Worm (Caenorhabditis elegans) whole organism, midembryonic: ENCODE data around the gene col-73.
A peak's percentile ranks its signal among the peaks of the same experiment; 100 is the strongest.

Experiments used
- T22C8.4 ChIP-seq: fragments of 200-800 bp; sonication (Bioruptor generic); IDR thresholded peaks from 2 replicates; pipeline ENCODE4 v1.3.6; 2022; ENCODE audit warnings: missing genetic modification characterization, missing compliant biosample characterization
- cog-1 ChIP-seq: sonication (generic microtip); optimal IDR thresholded peaks from 2 replicates; lab custom pipeline; 2016; ENCODE audit warnings: missing genetic modification characterization, missing compliant biosample characterization
- flt-1 ChIP-seq: fragments of 200-800 bp; sonication (Bioruptor generic); IDR thresholded peaks from 2 replicates; pipeline ENCODE4 v1.3.6; 2022; ENCODE audit warnings: missing genetic modification characterization, missing compliant biosample characterization
- klf-2 ChIP-seq: fragments of 200-800 bp; sonication (Bioruptor generic); conservative IDR thresholded peaks from 2 replicates; pipeline ENCODE4 v1.3.6; 2022; ENCODE audit warnings: missing genetic modification reagents, missing genetic modification characterization, missing compliant biosample characterization
- med-1 ChIP-seq: sonication (generic microtip); optimal IDR thresholded peaks from 2 replicates; lab custom pipeline; 2017; ENCODE audit warnings: missing genetic modification characterization, mild to moderate bottlenecking, missing compliant biosample characterization, antibody characterized with exemption, missing genetic modification reagents; ENCODE audit not compliant: insufficient read depth
- ref-1 ChIP-seq: fragments of 200-800 bp; sonication (Bioruptor generic); conservative IDR thresholded peaks from 2 replicates; pipeline ENCODE4 v1.3.6; 2022; ENCODE audit warnings: missing genetic modification reagents, missing genetic modification characterization, missing compliant biosample characterization
- tab-1 ChIP-seq: fragments of 200-800 bp; sonication (Bioruptor generic); IDR thresholded peaks from 2 replicates; pipeline ENCODE4 v1.3.6; 2022; ENCODE audit warnings: missing genetic modification characterization, missing compliant biosample characterization
- ztf-23 ChIP-seq: fragments of 200-800 bp; sonication (Bioruptor generic); IDR thresholded peaks from 2 replicates; pipeline ENCODE4 v1.3.6; 2022; ENCODE audit warnings: missing genetic modification reagents, missing genetic modification characterization, missing compliant biosample characterization
- ztf-29 ChIP-seq: fragments of 200-800 bp; sonication (Bioruptor generic); IDR thresholded peaks from 2 replicates; pipeline ENCODE4 v1.3.6; 2022; ENCODE audit warnings: missing genetic modification reagents, missing genetic modification characterization, missing compliant biosample characterization

Gene col-73

ce11 chrII:4883412-4883811 is 10.5 kb upstream of the col-73 start, which contains the start of gene gst-8:
TSS of gene gst-8 (plus strand) at chrII:4883712.
- TF ChIP-seq flt-1 (GFP tag; lab: Robert Waterston, UW) = no peak
- no peak for TF ChIP-seq T22C8.4 (GFP tag; lab: Robert Waterston, UW)

DNA sequence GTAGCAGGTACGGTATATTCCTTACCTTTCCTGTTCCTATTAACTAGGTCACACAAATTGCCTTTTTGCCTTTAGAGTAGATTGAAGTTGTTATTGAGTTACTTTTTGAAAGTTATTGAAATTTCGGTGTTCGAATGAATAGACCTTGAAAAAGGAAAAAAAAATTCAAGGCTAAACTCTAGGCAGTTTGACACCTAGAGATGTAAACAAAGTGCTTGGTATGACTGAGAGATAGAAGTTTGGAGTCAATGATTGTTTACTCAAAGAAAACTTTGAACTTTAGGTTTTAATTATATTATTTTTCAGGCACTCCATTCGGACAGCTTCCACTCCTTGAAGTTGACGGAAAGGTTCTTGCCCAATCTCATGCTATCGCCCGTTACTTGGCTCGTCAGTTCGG is 9.6 kb upstream of the col-73 start:
- no peak for TF ChIP-seq klf-2 (GFP tag; lab: Robert Waterston, UW)
- no peak for TF ChIP-seq tab-1
- TF ChIP-seq flt-1 (GFP tag; lab: Robert Waterston, UW) = no peak
- TF ChIP-seq ztf-23 (GFP tag; lab: Robert Waterston, UW) = no peak

ce11 chrII:4881727-4882126 is 8.8 kb upstream of the col-73 start, which contains the start of gene gst-7:
TSS of gene gst-7 (plus strand) at chrII:4882062.
- TF ChIP-seq tab-1 = no peak
- no peak for TF ChIP-seq T22C8.4 (GFP tag; lab: Robert Waterston, UW)
- no peak for TF ChIP-seq flt-1 (GFP tag; lab: Robert Waterston, UW)
- no peak for TF ChIP-seq ref-1 (GFP tag; lab: Robert Waterston, UW)
- no peak for TF ChIP-seq ztf-29 (GFP tag; lab: Robert Waterston, UW)
- TF ChIP-seq cog-1 = no peak
- no peak for TF ChIP-seq ztf-23 (GFP tag; lab: Robert Waterston, UW)
- no peak for TF ChIP-seq med-1 (GFP tag; lab: Kevin White, UChicago)
- no peak for TF ChIP-seq klf-2 (GFP tag; lab: Robert Waterston, UW)

DNA sequence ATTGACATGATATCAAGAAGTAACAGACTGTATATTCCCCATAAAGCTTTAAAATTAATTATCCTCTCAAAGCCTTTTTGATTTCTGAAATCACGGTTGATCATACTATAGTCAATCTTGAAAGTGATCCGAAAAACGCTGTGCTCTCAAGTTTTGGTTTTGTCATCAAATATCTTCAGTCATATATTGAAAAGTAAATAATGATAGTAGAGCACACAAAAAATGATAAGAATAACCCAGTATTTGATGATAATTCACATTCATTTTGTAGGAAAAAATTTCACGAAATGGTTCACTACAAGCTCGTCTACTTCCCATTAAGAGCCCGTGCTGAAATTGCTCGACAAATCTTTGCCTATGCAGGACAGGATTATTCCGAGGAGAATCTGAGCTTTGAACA is 6.7 kb upstream of the col-73 start, which contains the start of gene gst-6:
TSS of gene gst-6 (plus strand) at position 263 of the 400 bp plus-strand sequence.
- TF ChIP-seq med-1 (GFP tag; lab: Kevin White, UChicago) (no peak), klf-2 (GFP tag; lab: Robert Waterston, UW) (no peak), flt-1 (GFP tag; lab: Robert Waterston, UW) (no peak), ztf-29 (GFP tag; lab: Robert Waterston, UW) (no peak), ref-1 (GFP tag; lab: Robert Waterston, UW) (no peak), cog-1 (no peak), tab-1 (no peak), T22C8.4 (GFP tag; lab: Robert Waterston, UW) (no peak), ztf-23 (GFP tag; lab: Robert Waterston, UW) (no peak)

- TF ChIP-seq flt-1 (GFP tag; lab: Robert Waterston, UW) = no peak
- no peak for TF ChIP-seq ztf-29 (GFP tag; lab: Robert Waterston, UW)
- no peak for TF ChIP-seq T22C8.4 (GFP tag; lab: Robert Waterston, UW)
- TF ChIP-seq cog-1 = no peak
- no peak for TF ChIP-seq klf-2 (GFP tag; lab: Robert Waterston, UW)
These were observed 3.2 kb upstream of the col-73 start, which contains the start of gene F11G11.13 for ce11 chrII:4876091-4876490. TSS of gene F11G11.13 (minus strand) at chrII:4876179.

DNA sequence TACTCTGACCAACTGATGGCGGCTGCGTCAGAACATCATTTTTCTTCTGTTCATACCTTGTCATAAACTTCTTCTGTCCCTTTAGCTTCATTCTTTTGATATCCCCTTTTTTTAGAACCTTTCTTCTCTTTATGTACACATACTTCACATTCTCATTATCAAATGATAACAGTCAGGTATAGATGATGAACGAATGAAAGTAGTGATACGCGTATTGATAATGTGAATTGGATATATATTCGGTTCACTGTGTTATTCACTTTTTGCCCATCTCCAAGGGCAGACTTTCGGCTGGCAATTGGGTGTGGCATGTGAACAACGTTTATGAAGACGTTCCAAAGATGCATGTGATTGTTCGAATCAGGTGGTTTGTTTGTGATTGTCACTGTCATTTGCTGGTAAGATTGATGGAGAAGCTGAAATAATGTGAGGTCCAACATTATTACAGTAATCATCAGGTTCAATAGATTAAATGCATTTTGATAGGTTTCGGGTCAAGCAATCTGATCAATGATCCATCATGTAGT is 1.5 kb upstream of the col-73 start, which contains the start of gene F11G11.15:
TSS of gene F11G11.15 (plus strand) at position 511 of the 527 bp plus-strand sequence.
- TF ChIP-seq ztf-23 (GFP tag; lab: Robert Waterston, UW) (no peak), ref-1 (GFP tag; lab: Robert Waterston, UW) (no peak)

ce11 chrII:4872359-4872758 is 570 bp downstream of the col-73 start:
- TF ChIP-seq ref-1 (GFP tag; lab: Robert Waterston, UW) (0 out of 2 replicates have a peak, but pooled peaks have one; percentile 9), tab-1 (0 out of 2 replicates have a peak, but pooled peaks have one; percentile 60)

DNA sequence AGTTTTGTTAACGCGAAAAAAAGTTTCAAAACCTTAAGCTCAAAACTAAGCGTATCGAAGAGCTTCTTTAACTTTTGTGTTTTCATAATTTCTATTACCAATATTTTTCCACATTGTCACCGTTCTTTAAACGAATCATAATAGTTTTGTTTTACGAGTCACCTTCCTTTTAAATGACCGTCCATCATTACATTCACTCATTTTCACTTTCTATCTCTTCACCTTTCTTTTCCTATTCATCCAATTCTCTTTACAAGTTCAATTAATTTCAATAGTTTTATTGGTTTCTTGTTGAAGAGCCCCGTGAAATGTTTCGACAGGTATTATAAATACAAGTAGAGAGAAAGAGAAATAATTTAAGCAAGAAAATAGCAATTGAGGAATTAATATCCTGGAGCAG is 1.1 kb downstream of the col-73 start:
- no peak for TF ChIP-seq cog-1
- no peak for TF ChIP-seq med-1 (GFP tag; lab: Kevin White, UChicago)
- no peak for TF ChIP-seq tab-1

- TF ChIP-seq ztf-23 (GFP tag; lab: Robert Waterston, UW) (no peak), med-1 (GFP tag; lab: Kevin White, UChicago) (no peak), klf-2 (GFP tag; lab: Robert Waterston, UW) (no peak), cog-1 (no peak), T22C8.4 (GFP tag; lab: Robert Waterston, UW) (no peak), ref-1 (GFP tag; lab: Robert Waterston, UW) (no peak), ztf-29 (GFP tag; lab: Robert Waterston, UW) (no peak), tab-1 (no peak), flt-1 (GFP tag; lab: Robert Waterston, UW) (no peak)
These were observed 2.2 kb downstream of the col-73 start, which contains the start of gene col-20 for ce11 chrII:4870691-4871090. TSS of gene col-20 (minus strand) at chrII:4870791.

ce11 chrII:4869793-4870343 is 3.1 kb downstream of the col-73 start:
- TF ChIP-seq ztf-23 (GFP tag; lab: Robert Waterston, UW) = no peak
- no peak for TF ChIP-seq tab-1
- TF ChIP-seq cog-1 = no peak
- no peak for TF ChIP-seq T22C8.4 (GFP tag; lab: Robert Waterston, UW)
- TF ChIP-seq klf-2 (GFP tag; lab: Robert Waterston, UW) = no peak
- no peak for TF ChIP-seq flt-1 (GFP tag; lab: Robert Waterston, UW)
- no peak for TF ChIP-seq ztf-29 (GFP tag; lab: Robert Waterston, UW)
- no peak for TF ChIP-seq med-1 (GFP tag; lab: Kevin White, UChicago)
- no peak for TF ChIP-seq ref-1 (GFP tag; lab: Robert Waterston, UW)
